Fruit fly (Drosophila melanogaster): Measurements from ENCODE around the gene CG1750.

CG1750 gene

dm6 chr3R:31223971-31224860 lies 30.5 kb downstream of the CG1750 start (continued):
- TF ChIP-seq Med (GFP tag) (peak; percentile 62), CG11560 (tag; IDR thresholded peaks at IDR 0.05) (no peak), HHEX (GFP tag; optimal IDR thresholded peaks at IDR 0.05) (no peak), Sry-δ (GFP tag; optimal IDR thresholded peaks at IDR 0.05) (no peak), BtbVII (GFP tag; optimal IDR thresholded peaks at IDR 0.05) (no peak), CG5245 (GFP tag; optimal IDR thresholded peaks at IDR 0.05) (no peak), D19B (GFP tag; optimal IDR thresholded peaks at IDR 0.05) (peak; percentile 87), nom (GFP tag; optimal IDR thresholded peaks at IDR 0.05) (no peak), Fer2 (tag; optimal IDR thresholded peaks at IDR 0.05) (no peak), mirr (GFP tag; optimal IDR thresholded peaks at IDR 0.05) (peak; percentile 19), CG9437 (GFP tag; optimal IDR thresholded peaks at IDR 0.05) (no peak), Dll (GFP tag; IDR thresholded peaks at IDR 0.05; ENCODE audit: partially characterized antibody) (0 out of 4 replicates have a peak, but pooled peaks have one; percentile 1), gro (GFP tag; optimal IDR thresholded peaks at IDR 0.05) (no peak), NK7.1 (GFP tag; optimal IDR thresholded peaks at IDR 0.05) (no peak), crol (GFP tag; IDR thresholded peaks at IDR 0.05) (peak; percentile 58), danr (GFP tag; IDR thresholded peaks at IDR 0.05) (no peak), Awh (GFP tag; IDR thresholded peaks at IDR 0.05) (no peak), chn (GFP tag; optimal IDR thresholded peaks at IDR 0.05) (no peak), CG34376 (GFP tag; optimal IDR thresholded peaks at IDR 0.05) (peak; percentile 41), crp (GFP tag; optimal IDR thresholded peaks at IDR 0.05) (no peak), scrt (GFP tag; optimal IDR thresholded peaks at IDR 0.05) (no peak), tio (GFP tag; optimal IDR thresholded peaks at IDR 0.05) (no peak), Xrp1 (GFP tag; IDR thresholded peaks at IDR 0.05) (no peak), Adf1 (GFP tag; IDR thresholded peaks at IDR 0.05) (no peak)

- TF ChIP-seq Hey (tag; optimal IDR thresholded peaks at IDR 0.05), result peak; percentile 33
- no peak for TF ChIP-seq Poxn (GFP tag; IDR thresholded peaks at IDR 0.05)
- no peak for TF ChIP-seq CG12659 (GFP tag; optimal IDR thresholded peaks at IDR 0.05)
- peak; percentile 62 for TF ChIP-seq zen (tag; optimal IDR thresholded peaks at IDR 0.05)
- no peak for TF ChIP-seq CG17328 (GFP tag; IDR thresholded peaks at IDR 0.05)
- peak; percentile 9; the same call in 1 of the 2 replicates for TF ChIP-seq CG16779 (GFP tag; IDR thresholded peaks at IDR 0.05)
- 0 out of 4 replicates have a peak, but pooled peaks have one; percentile 3 for TF ChIP-seq chinmo (GFP tag; IDR thresholded peaks at IDR 0.05; ENCODE audit: partially characterized antibody)
- TF ChIP-seq Rfx (GFP tag; IDR thresholded peaks at IDR 0.05), result peak; percentile 57; the same call in 1 of the 2 replicates
- peak; percentile 98 for TF ChIP-seq abd-A (tag; optimal IDR thresholded peaks at IDR 0.05)
- TF ChIP-seq scrt (GFP tag; optimal IDR thresholded peaks at IDR 0.05), result peak; percentile 89
- peak; percentile 8 for TF ChIP-seq Deaf1 (tag; optimal IDR thresholded peaks at IDR 0.05)
- TF ChIP-seq CG10147 (GFP tag; optimal IDR thresholded peaks at IDR 0.05), result no peak
- TF ChIP-seq CG13894 (tag; optimal IDR thresholded peaks at IDR 0.05), result peak; percentile 93
- TF ChIP-seq CG4360 (GFP tag; IDR thresholded peaks at IDR 0.05), result 0 out of 2 replicates have a peak, but pooled peaks have one; percentile 2
- peak; percentile 77 for TF ChIP-seq CG15479 (GFP tag; optimal IDR thresholded peaks at IDR 0.05)
- peak; percentile 21; the same call in 1 of the 2 replicates for TF ChIP-seq amos (GFP tag; IDR thresholded peaks at IDR 0.05; ENCODE audit: partially characterized antibody)
- TF ChIP-seq hkb (optimal IDR thresholded peaks at IDR 0.05), result no peak
- no peak for TF ChIP-seq hkb (GFP tag; IDR thresholded peaks at IDR 0.05)
- TF ChIP-seq cad (GFP tag; optimal IDR thresholded peaks at IDR 0.05), result peak; percentile 78
- TF ChIP-seq Sry-β (GFP tag; optimal IDR thresholded peaks at IDR 0.05), result no peak
- TF ChIP-seq CG8281 (tag; optimal IDR thresholded peaks at IDR 0.05), result peak; percentile 26
- TF ChIP-seq Med (GFP tag), result peak; percentile 23
- TF ChIP-seq CG14710 (tag; optimal IDR thresholded peaks at IDR 0.05), result no peak
Observed at dm6 chr3R:31222890-31223569, 31.7 kb downstream of the CG1750 start.

Data from whole organism, embryonic.